Fruit fly (Drosophila melanogaster) S2 (cell line): ENCODE measurements around the gene CG46244.
A peak's percentile ranks its signal among the peaks of the same experiment; 100 is the strongest.

ENCODE experiments used
- CG8478 ChIP-seq: fragments of >200 bp; optimal IDR thresholded peaks from 2 replicates; lab custom pipeline; 2018
- CTCF ChIP-seq, 2 experiments: fragments of >200 bp; optimal IDR thresholded peaks; 2 replicates each; lab custom pipeline; 2018

CG46244 gene

dm6 chr2L:19606318-19606717 lies at the start of gene CG46244:
TSS of gene CG46244 (plus strand) at chr2L:19606569.
- TF ChIP-seq CTCF (optimal IDR thresholded peaks at IDR 0.05; lab: Kevin White, UChicago) (no peak), CG8478 (lab: Kevin White, UChicago) (no peak)

- TF ChIP-seq CG8478 (lab: Kevin White, UChicago) (no peak), CTCF (optimal IDR thresholded peaks at IDR 0.05; lab: Kevin White, UChicago) (no peak)
Measured at dm6 chr2L:19563029-19563980, 43.1 kb upstream of the CG46244 start, which contains the start of gene CG13078. TSS of gene CG13078 (plus strand) at chr2L:19563930.

- no peak for TF ChIP-seq CTCF (optimal IDR thresholded peaks at IDR 0.05; lab: Kevin White, UChicago)
- no peak for TF ChIP-seq CG8478 (lab: Kevin White, UChicago)
Measured at dm6 chr2L:19565233-19565898, 41.0 kb upstream of the CG46244 start, which contains the start of gene CG13077. TSS of gene CG13077 (plus strand) at chr2L:19565863.

dm6 chr2L:19567305-19567898 lies 39.0 kb upstream of the CG46244 start:
- TF ChIP-seq CG8478 (lab: Kevin White, UChicago) (no peak), CTCF (optimal IDR thresholded peaks at IDR 0.05; lab: Kevin White, UChicago) (no peak)

dm6 chr2L:19570806-19571254 lies 35.5 kb upstream of the CG46244 start:
- TF ChIP-seq CG8478 (lab: Kevin White, UChicago) (no peak), CTCF (optimal IDR thresholded peaks at IDR 0.05; lab: Kevin White, UChicago) (no peak)

- no peak for TF ChIP-seq CTCF (optimal IDR thresholded peaks at IDR 0.05; lab: Kevin White, UChicago)
- TF ChIP-seq CG8478 (lab: Kevin White, UChicago), result no peak
Measured at dm6 chr2L:19571574-19572495, 34.5 kb upstream of the CG46244 start.

- TF ChIP-seq CG8478 (lab: Kevin White, UChicago) (no peak), CTCF (optimal IDR thresholded peaks at IDR 0.05; lab: Kevin White, UChicago) (no peak)
Measured at dm6 chr2L:19572496-19573317, 33.7 kb upstream of the CG46244 start.

dm6 chr2L:19574364-19574763 lies 32.0 kb upstream of the CG46244 start:
- TF ChIP-seq CG8478 (lab: Kevin White, UChicago), result no peak
- no peak for TF ChIP-seq CTCF (optimal IDR thresholded peaks at IDR 0.05; lab: Kevin White, UChicago)

- TF ChIP-seq CTCF (optimal IDR thresholded peaks at IDR 0.05; lab: Kevin White, UChicago) (no peak), CG8478 (lab: Kevin White, UChicago) (no peak)
Measured at dm6 chr2L:19574959-19575625, 31.3 kb upstream of the CG46244 start.

dm6 chr2L:19575626-19576298 lies 30.6 kb upstream of the CG46244 start:
- TF ChIP-seq CG8478 (lab: Kevin White, UChicago), result no peak
- peak in 1 of 2 experiments; percentile 40 for TF ChIP-seq CTCF (optimal IDR thresholded peaks at IDR 0.05; lab: Kevin White, UChicago)

dm6 chr2L:19576299-19576971 lies 29.9 kb upstream of the CG46244 start:
- TF ChIP-seq CG8478 (lab: Kevin White, UChicago) (no peak), CTCF (optimal IDR thresholded peaks at IDR 0.05; lab: Kevin White, UChicago) (no peak)
